Fruit fly (Drosophila melanogaster): Measurements from ENCODE around the gene sosie.
A peak's percentile ranks its signal among the peaks of the same experiment; 100 is the strongest.

The sosie gene

DNA sequence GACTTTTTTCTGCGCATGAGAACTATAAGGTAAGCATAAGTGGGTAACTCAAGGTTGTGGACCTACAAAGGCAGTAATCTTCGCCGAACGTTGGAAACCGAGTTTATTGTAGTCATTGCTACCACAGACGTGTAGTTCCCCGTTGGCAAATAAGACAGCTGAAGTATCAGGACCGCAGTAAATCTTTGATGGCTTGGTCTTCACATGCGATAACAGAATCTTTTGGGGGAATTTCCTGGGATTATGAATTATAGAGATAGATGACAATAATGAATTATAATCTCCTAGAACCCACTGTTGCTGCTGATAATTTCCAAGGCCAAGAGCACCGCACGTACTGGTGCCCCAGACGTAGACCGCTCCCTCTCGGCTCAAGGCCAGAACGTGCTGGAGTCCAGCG is 10.7 kb upstream of the sosie start:
- TF ChIP-seq noc (tag; optimal IDR thresholded peaks at IDR 0.05), result no peak

DNA sequence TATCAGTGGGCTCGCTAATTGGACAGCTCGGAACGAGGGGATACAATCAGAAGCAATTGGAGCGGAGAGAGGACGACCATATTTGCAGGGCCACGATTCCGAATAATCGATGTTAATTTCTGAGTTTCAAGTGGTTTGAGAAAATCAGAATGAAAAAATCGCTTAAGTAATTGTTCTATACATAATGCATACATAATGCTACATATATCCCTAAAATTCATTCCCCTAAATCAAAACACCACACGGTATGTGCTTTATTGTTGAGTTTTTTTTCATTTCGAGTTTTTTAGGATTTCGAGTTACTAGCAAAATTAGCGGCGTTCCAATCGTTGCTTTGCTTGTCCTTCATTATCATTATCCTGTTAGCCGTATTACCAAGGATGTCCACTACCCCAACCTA is 8.2 kb upstream of the sosie start, which contains the start of gene niki:
TSS of gene niki (minus strand) at position 101 of the 400 bp plus-strand sequence.
- no peak for TF ChIP-seq noc (tag; optimal IDR thresholded peaks at IDR 0.05)

DNA sequence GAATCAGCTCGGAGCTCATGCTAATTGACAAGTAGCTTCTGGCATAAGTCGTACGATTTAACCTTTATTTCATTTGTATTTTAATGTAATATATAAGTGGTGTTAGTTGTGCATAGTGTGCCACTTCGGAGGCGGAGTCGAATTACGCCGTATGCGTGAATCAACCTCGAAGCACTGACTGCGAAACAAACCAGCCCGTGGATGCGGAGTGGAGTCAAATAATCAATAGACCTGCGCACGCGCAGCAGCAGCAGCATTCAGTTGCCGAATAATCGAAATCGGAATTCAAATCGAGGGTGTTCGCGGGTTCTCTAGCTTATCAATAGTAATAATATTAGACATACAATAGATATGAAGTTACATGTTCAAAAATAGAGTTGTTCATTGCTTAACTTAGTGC is 5.5 kb upstream of the sosie start, which contains the start of gene RabX4:
TSS of gene RabX4 (minus strand) at position 176 of the 400 bp plus-strand sequence.
- TF ChIP-seq noc (tag; optimal IDR thresholded peaks at IDR 0.05), result no peak

DNA sequence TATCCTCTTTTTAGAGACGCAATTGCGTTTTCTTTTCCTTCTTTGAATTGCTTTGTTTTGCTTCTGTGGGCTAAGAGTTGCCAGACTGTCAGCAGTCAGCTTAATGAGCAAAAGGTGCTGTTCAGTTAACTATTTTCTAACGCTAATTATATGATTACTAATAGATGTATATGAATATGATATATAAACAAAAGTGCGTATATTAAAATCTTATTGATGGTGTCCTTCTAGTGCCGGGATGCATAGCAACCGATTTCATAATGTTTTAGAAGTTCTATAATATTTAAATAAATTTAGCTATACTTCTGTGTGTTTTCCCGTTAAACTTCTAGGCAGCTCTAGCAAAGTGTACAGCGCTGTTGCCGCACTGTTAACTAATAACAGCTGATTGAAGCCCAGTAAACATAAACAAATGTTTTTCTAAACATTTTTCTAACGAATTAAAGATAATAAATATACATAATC is 3.8 kb upstream of the sosie start, which contains the start of the genes Kaz and CG43273:
TSS of gene Kaz (minus strand) at position 73 of the 465 bp plus-strand sequence.
TSS of gene CG43273 (plus strand) at position 415 of the 465 bp plus-strand sequence.
- TF ChIP-seq noc (tag; optimal IDR thresholded peaks at IDR 0.05), result no peak

DNA sequence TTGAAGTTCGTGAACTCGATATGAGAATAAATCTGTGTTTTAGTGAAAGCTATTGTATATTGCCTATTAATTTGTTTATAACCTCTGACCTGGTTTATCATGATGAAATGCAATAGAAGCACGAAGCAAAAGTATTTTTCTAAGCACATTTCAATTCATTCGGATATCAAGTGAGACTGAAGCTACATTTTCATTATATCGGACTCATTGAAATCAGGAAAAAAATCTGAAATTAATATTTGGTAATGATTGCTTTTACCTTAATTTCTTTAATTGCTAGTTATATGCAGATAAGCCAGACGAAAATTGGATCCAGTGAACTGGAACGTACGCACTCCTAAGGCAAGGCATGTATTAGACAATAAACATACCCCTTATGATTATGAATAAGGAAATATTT is 7.3 kb downstream of the sosie start, which contains the start of gene CG33658:
TSS of gene CG33658 (minus strand) at position 101 of the 400 bp plus-strand sequence.
- no peak for TF ChIP-seq noc (tag; optimal IDR thresholded peaks at IDR 0.05)

DNA sequence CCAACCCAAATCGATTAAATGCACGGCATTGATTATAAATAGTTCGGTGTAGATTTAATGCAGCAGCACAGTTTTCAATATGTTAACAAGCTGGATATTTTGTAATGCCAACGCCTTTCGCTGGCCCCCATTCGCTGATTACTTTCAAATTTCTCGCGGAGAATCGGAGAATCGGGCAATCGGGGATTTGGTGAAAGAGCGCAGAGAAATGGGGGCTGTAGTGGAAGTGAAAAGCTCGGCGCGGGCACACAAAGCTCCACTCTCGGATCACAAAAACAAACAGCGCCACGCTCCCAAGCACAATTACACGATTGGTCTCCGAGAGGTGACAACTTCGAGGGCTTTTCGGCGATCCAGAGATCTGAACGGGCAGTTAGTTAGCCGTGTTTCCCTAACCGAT is 7.9 kb downstream of the sosie start, which contains the start of gene Esp:
TSS of gene Esp (plus strand) at position 301 of the 400 bp plus-strand sequence.
- no peak for TF ChIP-seq noc (tag; optimal IDR thresholded peaks at IDR 0.05)

DNA sequence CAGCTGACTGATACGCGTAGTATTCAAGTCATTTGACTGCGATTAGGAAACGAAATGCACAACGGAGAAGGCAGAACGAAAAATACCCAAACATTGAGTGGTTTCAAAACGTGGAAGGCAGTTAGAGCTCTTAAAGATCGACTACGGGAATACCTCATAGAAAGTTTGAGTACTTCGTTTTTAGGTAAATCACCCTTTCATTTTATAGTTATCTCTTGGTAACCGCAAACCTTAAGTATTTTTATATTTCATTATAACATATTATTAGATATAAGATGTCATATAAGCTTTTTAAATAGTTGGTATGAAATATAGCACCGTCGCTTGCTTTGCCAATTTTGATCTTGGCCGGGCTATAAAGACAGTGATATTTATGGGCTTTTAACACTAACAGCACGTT is 11.4 kb downstream of the sosie start:
- TF ChIP-seq noc (tag; optimal IDR thresholded peaks at IDR 0.05), result peak; percentile 56

DNA sequence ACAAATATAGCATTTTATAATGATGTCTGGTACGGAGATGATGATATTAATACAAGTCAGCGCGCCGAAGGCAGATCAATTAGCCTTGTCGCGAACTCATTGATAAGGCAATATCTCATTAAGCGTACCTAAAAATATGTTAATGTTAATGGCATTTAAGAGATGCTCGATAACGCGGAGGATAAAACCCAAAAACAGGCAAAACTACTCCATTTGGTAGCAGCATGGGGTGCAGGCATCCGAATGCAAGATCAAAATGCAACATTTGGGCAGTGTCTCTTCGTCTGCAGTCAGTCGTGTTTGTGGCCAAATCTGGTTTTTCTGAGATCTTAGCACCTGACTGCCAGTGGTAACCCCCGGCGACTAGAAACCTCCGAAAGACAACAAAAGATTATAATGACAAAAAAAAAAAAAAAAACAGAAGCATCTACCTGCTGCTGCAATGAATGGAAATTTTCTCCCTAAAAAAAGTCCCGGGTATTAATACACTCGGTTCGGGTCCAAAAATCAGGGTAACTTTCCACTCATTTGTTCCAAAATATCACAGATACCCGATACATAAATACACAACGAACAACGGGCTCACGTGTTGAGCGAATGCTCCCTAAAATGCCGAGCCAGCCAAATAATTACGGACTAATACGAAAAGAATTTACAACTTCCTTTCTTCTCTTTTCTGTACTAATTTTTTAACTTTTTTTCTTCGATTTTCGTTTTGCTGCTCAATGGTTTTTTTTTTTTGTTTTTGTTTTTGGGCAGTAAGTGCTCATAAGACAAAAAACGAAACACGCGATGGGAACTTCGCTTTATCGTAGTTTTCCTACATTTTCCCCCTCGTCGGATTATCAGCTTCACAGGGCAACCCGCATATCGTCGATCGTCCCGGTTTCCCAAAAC is 12.4 kb downstream of the sosie start:
- no peak for TF ChIP-seq noc (tag; optimal IDR thresholded peaks at IDR 0.05)

DNA sequence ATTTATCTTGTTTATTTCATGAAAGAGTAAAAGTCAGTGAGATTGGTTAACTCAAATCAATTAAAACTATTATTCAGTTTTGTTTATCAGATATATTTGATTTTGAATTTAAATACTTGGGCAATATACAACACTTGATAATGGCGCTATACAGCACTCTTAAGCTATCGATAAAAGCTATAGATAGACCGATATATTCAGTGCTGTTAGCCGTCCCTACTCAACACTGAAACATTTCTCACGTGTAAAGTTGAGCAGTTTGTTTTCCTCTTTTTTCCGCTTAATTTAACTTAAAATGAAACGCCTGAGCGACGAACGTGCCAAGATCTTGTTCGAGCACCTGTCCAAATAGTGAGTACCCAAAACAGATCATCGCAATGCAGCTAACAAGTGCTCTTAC is 16.7 kb downstream of the sosie start, which contains the start of gene CG7006:
TSS of gene CG7006 (plus strand) at position 208 of the 400 bp plus-strand sequence.
- no peak for TF ChIP-seq noc (tag; optimal IDR thresholded peaks at IDR 0.05)

DNA sequence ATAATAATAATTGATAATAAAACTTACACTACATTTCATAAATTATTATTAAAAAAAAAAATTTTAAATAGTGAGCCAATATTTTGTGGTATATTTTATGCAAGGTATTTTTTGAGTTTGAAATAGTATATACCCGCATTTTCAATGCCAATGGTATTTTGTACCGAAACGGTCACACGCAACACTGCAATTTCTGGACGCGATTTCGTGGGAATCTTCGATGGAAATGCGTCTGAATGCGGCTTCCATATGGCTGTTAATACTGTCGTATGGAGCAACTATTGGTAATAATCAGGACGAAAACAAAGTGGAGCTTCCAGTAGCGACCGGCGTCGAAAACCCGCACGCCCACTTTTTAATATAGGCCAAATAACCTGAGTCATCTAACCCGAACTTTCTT is 17.7 kb downstream of the sosie start, which contains the start of gene Nct:
TSS of gene Nct (plus strand) at position 173 of the 400 bp plus-strand sequence.
- no peak for TF ChIP-seq noc (tag; optimal IDR thresholded peaks at IDR 0.05)

DNA sequence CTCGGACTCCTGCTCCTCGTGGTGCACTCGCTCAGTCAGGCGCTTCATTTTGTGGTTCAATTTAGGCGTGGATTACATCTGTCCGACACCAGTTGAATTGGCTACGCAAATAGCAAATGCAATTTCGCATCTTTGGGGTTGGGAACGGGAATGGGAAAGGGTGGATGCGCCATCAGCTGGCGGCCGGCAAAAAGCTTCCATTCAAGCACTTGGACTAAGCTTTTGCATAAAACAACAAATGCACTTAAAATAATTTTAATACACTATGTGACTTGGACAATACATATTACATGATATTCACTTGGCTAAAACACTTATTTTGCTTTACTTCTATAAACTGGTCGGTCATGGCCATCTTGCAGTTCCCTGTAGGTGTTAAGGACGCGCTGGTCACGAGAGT is 22.4 kb downstream of the sosie start, which contains the start of gene HDAC11:
TSS of gene HDAC11 (minus strand) at position 101 of the 400 bp plus-strand sequence.
- TF ChIP-seq noc (tag; optimal IDR thresholded peaks at IDR 0.05), result no peak

DNA sequence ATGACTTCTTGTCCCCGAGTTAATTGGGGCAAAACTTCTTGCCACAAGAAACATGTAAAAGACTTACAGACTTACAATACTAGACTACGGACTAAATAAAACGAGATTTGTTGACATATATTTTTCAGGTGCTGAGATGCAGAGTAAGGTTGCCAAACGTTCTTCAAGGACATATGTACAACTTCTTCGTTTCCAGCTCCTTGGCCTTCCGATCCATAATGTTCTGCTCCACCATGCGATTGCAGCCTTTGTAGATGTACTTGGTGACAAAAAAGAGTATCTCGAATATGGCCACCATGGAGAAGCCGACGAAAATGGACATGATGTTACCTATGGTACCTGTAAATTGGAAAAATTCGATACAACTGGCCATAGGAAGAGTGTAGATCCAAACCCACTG is 23.7 kb downstream of the sosie start, which contains the start of gene CAH4:
TSS of gene CAH4 (minus strand) at position 101 of the 400 bp plus-strand sequence.
- TF ChIP-seq noc (tag; optimal IDR thresholded peaks at IDR 0.05), result no peak

DNA sequence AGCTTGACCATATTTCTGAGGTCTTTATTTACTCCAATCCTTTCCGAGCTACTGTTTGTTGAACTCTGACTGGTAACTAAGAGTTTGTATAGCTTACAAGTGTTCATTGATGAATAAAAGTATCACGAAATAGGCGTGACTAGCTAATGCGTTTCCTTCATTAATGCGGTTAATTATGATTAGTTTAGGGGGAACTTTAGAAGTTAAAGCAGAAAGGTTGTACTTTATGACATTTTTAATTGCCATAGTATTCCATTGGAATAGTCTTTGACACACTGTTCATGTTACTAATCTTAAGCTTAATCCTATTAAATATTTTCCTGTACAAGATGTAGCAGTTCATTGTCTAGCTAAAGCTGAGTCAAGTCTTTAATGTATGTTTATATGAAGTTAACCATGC is 25.9 kb downstream of the sosie start, which contains the start of gene ppk22:
TSS of gene ppk22 (minus strand) at position 101 of the 400 bp plus-strand sequence.
- no peak for TF ChIP-seq noc (tag; optimal IDR thresholded peaks at IDR 0.05)

DNA sequence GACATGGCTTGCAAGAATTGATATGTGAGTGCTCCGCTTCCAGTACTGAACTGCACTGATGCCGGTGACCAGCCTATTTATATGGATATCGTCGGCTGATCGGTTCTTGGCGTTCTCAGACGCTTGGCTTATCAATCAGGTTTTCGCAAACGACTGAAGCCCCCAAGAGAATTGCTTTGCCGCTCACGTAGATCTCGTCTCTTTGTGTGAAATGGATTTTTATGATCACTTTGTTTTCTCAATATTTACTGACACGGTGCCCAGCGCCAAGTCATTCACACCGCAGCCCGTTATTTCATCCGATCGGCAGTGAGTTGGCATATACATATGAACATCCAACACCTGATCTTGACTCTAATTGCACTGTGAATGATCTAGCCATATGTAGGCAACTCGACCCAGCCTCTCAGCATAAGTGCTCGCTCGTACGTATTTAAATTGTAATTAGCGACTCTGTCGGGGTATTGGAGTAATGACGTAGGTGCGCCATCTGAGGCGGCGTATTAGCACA is 26.6 kb downstream of the sosie start, which contains the start of gene CG13639:
TSS of gene CG13639 (minus strand) at position 51 of the 511 bp plus-strand sequence.
- TF ChIP-seq noc (tag; optimal IDR thresholded peaks at IDR 0.05), result no peak

DNA sequence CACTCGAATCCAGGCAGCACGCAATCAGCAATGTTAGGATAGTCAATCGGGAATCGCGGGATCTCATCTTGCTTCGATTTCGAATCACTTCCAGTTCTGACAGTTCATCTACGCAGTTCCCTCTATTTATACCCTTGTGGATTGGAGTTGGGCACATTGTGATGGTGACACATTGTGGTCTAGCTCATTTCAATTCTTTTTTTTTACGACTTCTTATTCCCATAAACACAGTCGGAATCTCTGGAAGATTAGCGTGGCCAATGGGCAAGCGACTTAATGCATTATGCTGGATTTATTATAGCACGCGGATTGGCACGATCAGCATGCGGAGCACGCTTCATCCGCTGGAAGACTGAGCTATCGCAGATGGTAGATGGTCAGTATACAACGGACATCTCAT is 28.3 kb downstream of the sosie start, which contains the start of gene CG13640:
TSS of gene CG13640 (minus strand) at position 101 of the 400 bp plus-strand sequence.
- no peak for TF ChIP-seq noc (tag; optimal IDR thresholded peaks at IDR 0.05)

DNA sequence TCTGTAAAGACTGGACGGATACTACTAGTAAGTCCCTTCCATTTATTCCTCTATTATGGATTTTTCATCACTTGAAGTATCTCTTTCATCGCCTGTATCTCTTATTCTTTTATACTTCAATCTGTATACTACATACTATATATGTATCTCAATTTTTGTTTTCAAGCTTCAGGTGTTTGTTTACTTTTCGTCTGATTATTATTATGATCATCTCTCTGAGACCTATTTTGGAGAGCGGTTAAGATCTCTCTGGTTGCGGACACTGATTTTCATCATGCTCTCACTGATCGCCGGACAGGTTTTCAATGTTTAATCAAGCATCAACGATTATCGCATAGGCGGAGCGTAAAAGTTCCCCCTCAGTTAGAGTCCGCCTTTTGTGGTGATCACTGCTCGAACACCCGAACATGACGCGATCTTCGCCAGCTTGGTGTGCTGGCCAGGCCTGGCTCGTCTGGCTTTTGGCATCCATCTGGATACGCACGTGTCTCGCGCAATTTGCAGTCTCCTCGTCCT is 28.9 kb downstream of the sosie start, which contains the start of gene CG7016:
TSS of gene CG7016 (plus strand) at position 358 of the 516 bp plus-strand sequence.
- TF ChIP-seq noc (tag; optimal IDR thresholded peaks at IDR 0.05), result no peak

Measured in whole organism, larva.